Worm (Caenorhabditis elegans): Measurements from ENCODE around the gene M153.3.

The M153.3 gene

DNA sequence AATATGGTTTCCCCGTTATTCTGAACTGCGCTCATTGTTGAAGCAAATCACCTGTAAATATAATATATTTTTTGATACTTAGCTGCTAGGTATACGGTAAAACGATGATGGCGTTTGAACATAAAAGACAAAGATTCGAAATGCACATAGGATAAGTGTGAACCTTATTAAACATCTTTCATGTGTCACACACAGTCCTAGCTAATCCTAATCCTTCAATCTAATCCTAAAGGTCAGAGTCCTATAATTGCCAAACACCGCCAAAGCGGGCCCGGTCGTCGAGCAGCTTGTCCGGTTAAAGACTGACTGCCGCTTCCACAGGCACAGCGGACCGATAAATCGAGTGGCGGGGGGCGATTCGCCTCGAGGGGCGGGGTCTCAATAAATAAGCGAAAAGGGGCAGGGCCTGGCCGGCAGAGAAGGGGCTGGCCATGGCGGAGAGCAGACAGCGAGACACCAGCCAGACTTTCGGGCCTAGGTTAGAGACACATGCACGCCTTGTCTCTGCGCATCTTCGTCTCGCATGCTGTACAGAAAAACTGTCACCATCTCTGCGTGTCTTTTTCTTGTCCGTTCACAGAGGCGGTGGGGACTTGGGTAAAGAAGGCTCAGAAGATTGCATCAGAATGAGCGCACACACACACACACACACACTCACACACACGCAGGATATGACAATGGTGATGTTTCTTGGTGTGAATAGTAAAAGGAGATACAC lies 29.1 kb downstream of the M153.3 start, which contains the start of gene F57G12.1 (continued):
- TF ChIP-seq elt-2 (tag; optimal IDR thresholded peaks at IDR 0.05) (peak; percentile 50), ceh-45 (GFP tag; IDR thresholded peaks at IDR 0.05) (no peak), ceh-6 (GFP tag; optimal IDR thresholded peaks at IDR 0.05) (peak; percentile 49), fax-1 (tag; optimal IDR thresholded peaks at IDR 0.05) (no peak), odd-2 (tag; optimal IDR thresholded peaks at IDR 0.05) (peak; percentile 6), ceh-34 (tag; optimal IDR thresholded peaks at IDR 0.05) (peak; percentile 70), tbx-2 (tag; optimal IDR thresholded peaks at IDR 0.05) (peak; percentile 43), ceh-14 (tag; optimal IDR thresholded peaks at IDR 0.05) (peak; percentile 75), zip-5 (tag; optimal IDR thresholded peaks at IDR 0.05) (no peak), ttx-3 (tag; optimal IDR thresholded peaks at IDR 0.05) (peak; percentile 30), F13H6.1 (tag; optimal IDR thresholded peaks at IDR 0.05) (peak; percentile 20), ceh-31 (tag; optimal IDR thresholded peaks at IDR 0.05) (peak; percentile 70), unc-3 (GFP tag; conservative IDR thresholded peaks at IDR 0.05) (no peak), unc-3 (tag; optimal IDR thresholded peaks at IDR 0.05) (no peak), ceh-19 (GFP tag; optimal IDR thresholded peaks at IDR 0.05) (no peak), hlh-6 (tag; optimal IDR thresholded peaks at IDR 0.05) (no peak), hlh-15 (tag; optimal IDR thresholded peaks at IDR 0.05) (no peak), pros-1 (tag; optimal IDR thresholded peaks at IDR 0.05) (no peak), pqm-1 (tag; optimal IDR thresholded peaks at IDR 0.05) (no peak), ahr-1 (tag; optimal IDR thresholded peaks at IDR 0.05) (no peak), nhr-11 (tag; optimal IDR thresholded peaks at IDR 0.05) (no peak), gmeb-2 (tag; optimal IDR thresholded peaks at IDR 0.05) (no peak), unc-86 (tag; optimal IDR thresholded peaks at IDR 0.05) (no peak), pha-2 (tag; optimal IDR thresholded peaks at IDR 0.05) (no peak), ama-1 (optimal IDR thresholded peaks at IDR 0.05) (peak; percentile 78), mec-3 (tag; optimal IDR thresholded peaks at IDR 0.05; ENCODE audit: borderline replicate concordance) (no peak), nhr-232 (tag; optimal IDR thresholded peaks at IDR 0.05) (no peak), npax-4 (tag; optimal IDR thresholded peaks at IDR 0.05) (no peak), ztf-16 (tag; optimal IDR thresholded peaks at IDR 0.05) (no peak)

DNA sequence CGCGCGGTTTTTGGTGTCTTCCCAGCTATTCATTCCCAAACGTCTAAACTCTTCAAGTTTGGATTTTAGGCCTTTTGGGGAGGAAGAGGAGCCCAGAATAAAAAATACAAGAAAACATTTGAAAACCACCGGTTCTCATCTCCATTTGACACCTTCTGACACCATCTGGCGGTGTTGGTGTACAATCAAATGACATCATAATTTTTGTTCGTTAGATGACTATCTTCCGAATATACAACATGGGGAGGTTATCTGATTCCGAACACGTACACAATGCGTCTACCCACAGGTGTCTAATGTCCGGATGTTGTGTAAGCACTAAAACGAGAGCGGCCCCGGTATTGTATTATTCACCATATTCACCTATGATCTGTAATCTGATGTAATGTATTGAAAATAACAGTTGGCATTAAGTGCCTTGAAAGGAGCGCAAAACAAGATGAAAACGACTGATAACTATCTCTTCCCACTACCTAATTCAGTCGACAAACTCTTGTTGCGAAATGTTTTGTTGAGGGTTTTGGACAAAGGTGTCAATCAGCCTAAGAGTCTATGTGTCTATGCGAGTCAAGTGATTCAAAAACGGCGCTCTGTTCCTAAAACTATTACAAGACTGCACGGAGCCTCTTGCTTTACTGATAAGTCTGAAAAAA lies 29.9 kb downstream of the M153.3 start:
- no peak for TF ChIP-seq eyg-1 (tag; optimal IDR thresholded peaks at IDR 0.05)

DNA sequence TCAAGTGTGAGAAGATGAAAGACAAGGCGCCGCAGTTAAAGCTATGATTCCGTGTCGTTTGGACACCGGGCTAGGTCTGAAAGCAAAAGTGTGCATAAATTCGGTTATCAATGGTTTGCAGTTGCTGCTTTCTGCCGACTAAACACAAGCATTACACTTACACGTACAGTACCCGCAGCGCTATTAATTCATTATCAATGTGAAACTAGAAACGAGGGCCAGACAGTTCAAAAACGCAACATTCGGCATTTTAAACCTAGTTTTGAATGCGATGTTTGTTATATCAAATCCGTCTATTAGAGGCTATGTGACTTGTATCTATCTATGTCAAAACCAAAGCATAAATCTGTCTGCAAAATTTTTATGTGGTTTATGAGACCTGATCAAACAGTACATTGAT lies 31.3 kb downstream of the M153.3 start:
- no peak for TF ChIP-seq pha-4 (tag; optimal IDR thresholded peaks at IDR 0.05)
- no peak for TF ChIP-seq Y22D7AL.16 (tag; optimal IDR thresholded peaks at IDR 0.05)
- TF ChIP-seq eyg-1 (tag; optimal IDR thresholded peaks at IDR 0.05) = no peak
- no peak for TF ChIP-seq T23F11.4 (GFP tag; optimal IDR thresholded peaks at IDR 0.05)
- no peak for TF ChIP-seq ama-1 (optimal IDR thresholded peaks at IDR 0.05)
- TF ChIP-seq pax-1 (tag; optimal IDR thresholded peaks at IDR 0.05) = no peak
- no peak for TF ChIP-seq tbx-7 (tag; optimal IDR thresholded peaks at IDR 0.05)
- no peak for TF ChIP-seq hlh-13 (GFP tag; optimal IDR thresholded peaks at IDR 0.05)
- TF ChIP-seq ceh-6 (GFP tag; optimal IDR thresholded peaks at IDR 0.05) = no peak
- TF ChIP-seq ceh-45 (GFP tag; IDR thresholded peaks at IDR 0.05) = no peak
- no peak for TF ChIP-seq ceh-9 (tag; optimal IDR thresholded peaks at IDR 0.05)
- TF ChIP-seq sdc-2 (tag; optimal IDR thresholded peaks at IDR 0.05) = no peak
- no peak for TF ChIP-seq ceh-34 (tag; optimal IDR thresholded peaks at IDR 0.05)
- TF ChIP-seq ceh-18 (tag; optimal IDR thresholded peaks at IDR 0.05) = no peak
- TF ChIP-seq npax-4 (tag; optimal IDR thresholded peaks at IDR 0.05) = no peak

All from whole organism, late embryonic.